Worm (Caenorhabditis elegans) whole organism, L1 larva: ENCODE results near the gene Y71H2B.5.

ENCODE experiments used
- ama-1 ChIP-seq: fragments of 150-350 bp; optimal IDR thresholded peaks from 2 replicates; lab custom pipeline; 2014
- efl-1 ChIP-seq, 4 experiments: fragments of 150-350 bp; optimal IDR thresholded peaks in 3 of 4; peaks in 1 of 4; 1 replicate in 1 of 4; 2 replicates in 3 of 4; lab custom pipeline; 2014; ENCODE audit warnings: missing biosample characterization in 2 of 4, missing genetic modification characterization in 2 of 4, missing genetic modification reagents in 2 of 4
- grh-1 ChIP-seq: fragments of 200-800 bp; sonication (Bioruptor generic); IDR thresholded peaks from 2 replicates; pipeline ENCODE4 v1.3.6; 2022; ENCODE audit warnings: missing genetic modification reagents, missing genetic modification characterization, missing compliant biosample characterization
- lin-13 ChIP-seq: fragments of 150-350 bp; optimal IDR thresholded peaks from 2 replicates; lab custom pipeline; 2014; ENCODE audit warnings: missing biosample characterization, missing genetic modification reagents, missing genetic modification characterization
- lsy-2 ChIP-seq, 2 experiments: fragments of 150-350 bp; optimal IDR thresholded peaks; 2 replicates each; lab custom pipeline; 2014; ENCODE audit warnings: missing biosample characterization in 2 of 2, missing genetic modification characterization in 2 of 2
- nhr-12 ChIP-seq: sonication (generic microtip); optimal IDR thresholded peaks from 2 replicates; lab custom pipeline; 2017; ENCODE audit warnings: missing biosample characterization, missing genetic modification characterization
- nhr-76 ChIP-seq: sonication (generic microtip); optimal IDR thresholded peaks from 2 replicates; lab custom pipeline; 2017; ENCODE audit warnings: missing biosample characterization, missing genetic modification characterization
- pqm-1 ChIP-seq: sonication (generic microtip); optimal IDR thresholded peaks from 3 replicates; lab custom pipeline; 2017; ENCODE audit warnings: missing biosample characterization, missing genetic modification characterization
- zag-1 ChIP-seq: fragments of 150-350 bp; optimal IDR thresholded peaks from 2 replicates; lab custom pipeline; 2014; ENCODE audit warnings: missing biosample characterization, missing genetic modification characterization

- TF ChIP-seq lsy-2 (tag; optimal IDR thresholded peaks at IDR 0.05; lab: Kevin White, UChicago) (peak in 1 of 2 experiments; percentile 25), nhr-12 (tag; lab: Kevin White, UChicago) (no peak), grh-1 (GFP tag; lab: Robert Waterston, UW) (no peak), pqm-1 (tag; lab: Kevin White, UChicago) (no peak), efl-1 (optimal IDR thresholded peaks at IDR 0.05; lab: Kevin White, UChicago) (no peak), efl-1 (GFP tag; optimal IDR thresholded peaks at IDR 0.05 in 1 of 2; lab: Kevin White, UChicago) (peak in 1 of 2 experiments; percentile 22), zag-1 (tag; lab: Kevin White, UChicago) (no peak), lin-13 (GFP tag; lab: Kevin White, UChicago) (peak; percentile 25), ama-1 (lab: Kevin White, UChicago) (no peak), nhr-76 (tag; lab: Kevin White, UChicago) (no peak)
Measured at ce11 chrIII:2656168-2656567, 48.4 kb downstream of the Y71H2B.5 start.
